Fruit fly (Drosophila melanogaster): ENCODE data around the gene Lint-O.

The Lint-O gene

DNA sequence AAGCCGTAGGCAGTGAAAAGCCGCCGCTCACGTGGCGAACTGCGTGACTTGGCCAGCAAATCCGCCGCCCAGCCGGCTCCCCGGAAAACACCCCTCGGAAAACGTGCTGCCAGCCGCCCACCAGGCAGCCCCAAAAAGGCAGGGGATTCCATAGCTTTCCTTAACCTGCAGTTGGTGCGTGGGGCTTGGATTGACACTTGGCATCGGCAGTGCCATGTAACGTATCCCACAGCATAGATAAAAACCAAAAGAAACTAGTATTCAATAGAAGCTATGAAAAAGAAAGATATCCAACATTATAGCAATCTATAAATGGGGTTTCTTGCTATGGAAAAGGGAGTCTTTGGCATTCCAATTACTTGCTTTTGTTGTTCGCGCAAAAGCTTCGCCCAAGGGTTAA, 13.5 kb upstream of the Lint-O start:
- TF ChIP-seq CG4496 (GFP tag; IDR thresholded peaks at IDR 0.05) (no peak), CG14655 (GFP tag; optimal IDR thresholded peaks at IDR 0.05) (no peak), CG9948 (tag; optimal IDR thresholded peaks at IDR 0.05) (no peak), fd96Ca (GFP tag; IDR thresholded peaks at IDR 0.05) (no peak), CG32121 (GFP tag; IDR thresholded peaks at IDR 0.05) (peak; percentile 58), rn (GFP tag; IDR thresholded peaks at IDR 0.05) (no peak), CG13204 (GFP tag; optimal IDR thresholded peaks at IDR 0.05) (no peak), EcR (GFP tag; optimal IDR thresholded peaks at IDR 0.05) (no peak), gl (tag; optimal IDR thresholded peaks at IDR 0.05) (no peak), CG12605 (GFP tag; IDR thresholded peaks at IDR 0.05) (no peak), D1 (tag; optimal IDR thresholded peaks at IDR 0.05) (no peak), Pif1B (GFP tag; optimal IDR thresholded peaks at IDR 0.05) (no peak), CG10348 (GFP tag; IDR thresholded peaks at IDR 0.05) (no peak), CG17806 (tag; optimal IDR thresholded peaks at IDR 0.05) (no peak), Pif1A (GFP tag; optimal IDR thresholded peaks at IDR 0.05) (peak; percentile 8), CG8301 (tag; optimal IDR thresholded peaks at IDR 0.05) (peak; percentile 3), Snoo (tag; optimal IDR thresholded peaks at IDR 0.05) (no peak)

DNA sequence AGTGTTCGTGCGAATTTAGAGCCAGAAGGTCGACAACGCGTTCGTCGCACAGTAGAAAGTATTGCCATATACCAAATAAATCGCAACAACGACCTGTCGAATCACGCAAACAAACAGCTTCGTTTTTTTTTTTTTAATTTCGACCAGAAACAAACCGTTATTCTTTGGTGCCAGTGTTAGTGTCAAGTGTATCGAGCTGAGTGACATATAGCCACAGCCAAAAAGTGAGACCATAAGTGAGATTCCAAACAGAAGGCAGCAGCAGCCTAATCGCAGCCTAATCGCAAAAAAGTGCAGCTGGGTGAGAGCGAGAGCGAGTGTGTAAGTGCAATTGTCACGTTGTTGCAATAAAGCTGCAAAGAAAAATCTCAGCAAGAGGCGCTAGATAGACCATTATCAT, 12.9 kb upstream of the Lint-O start, which contains the start of gene per:
per (plus strand) TSS at position 1 of the 400 bp plus-strand sequence.
- no peak for TF ChIP-seq CG9948 (tag; optimal IDR thresholded peaks at IDR 0.05)
- TF ChIP-seq EcR (GFP tag; optimal IDR thresholded peaks at IDR 0.05) = no peak
- TF ChIP-seq CG13204 (GFP tag; optimal IDR thresholded peaks at IDR 0.05) = no peak
- no peak for TF ChIP-seq gl (tag; optimal IDR thresholded peaks at IDR 0.05)
- TF ChIP-seq D1 (tag; optimal IDR thresholded peaks at IDR 0.05) = no peak
- TF ChIP-seq CG34367 (tag; optimal IDR thresholded peaks at IDR 0.05) = no peak
- TF ChIP-seq Pif1A (GFP tag; optimal IDR thresholded peaks at IDR 0.05) = no peak
- no peak for TF ChIP-seq CG17806 (tag; optimal IDR thresholded peaks at IDR 0.05)

DNA sequence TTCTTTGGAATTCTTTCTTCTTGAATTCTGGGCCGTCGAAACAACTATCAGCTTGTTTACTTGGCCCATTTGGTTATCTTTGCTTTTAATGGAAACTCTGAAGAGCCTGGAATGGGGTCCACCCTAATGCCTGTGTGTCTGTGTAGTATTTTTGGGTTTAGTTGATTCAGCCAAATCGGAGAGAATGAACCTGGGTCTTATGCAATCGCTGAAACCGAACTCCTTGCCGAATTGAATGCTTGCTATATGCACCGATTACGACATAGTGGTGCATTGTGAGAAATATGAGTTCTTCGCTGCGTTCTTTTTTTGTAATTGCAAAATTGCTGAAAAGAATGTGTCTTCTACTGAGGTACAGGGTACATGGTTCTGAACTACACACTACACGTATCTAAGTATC, 11.6 kb upstream of the Lint-O start:
- TF ChIP-seq CG10348 (GFP tag; IDR thresholded peaks at IDR 0.05) = no peak
- no peak for TF ChIP-seq fd96Ca (GFP tag; IDR thresholded peaks at IDR 0.05)
- TF ChIP-seq Ets98B (GFP tag; IDR thresholded peaks at IDR 0.05) = no peak
- no peak for TF ChIP-seq CG13204 (GFP tag; optimal IDR thresholded peaks at IDR 0.05)
- TF ChIP-seq CG8159 (tag; optimal IDR thresholded peaks at IDR 0.05) = peak; percentile 11

DNA sequence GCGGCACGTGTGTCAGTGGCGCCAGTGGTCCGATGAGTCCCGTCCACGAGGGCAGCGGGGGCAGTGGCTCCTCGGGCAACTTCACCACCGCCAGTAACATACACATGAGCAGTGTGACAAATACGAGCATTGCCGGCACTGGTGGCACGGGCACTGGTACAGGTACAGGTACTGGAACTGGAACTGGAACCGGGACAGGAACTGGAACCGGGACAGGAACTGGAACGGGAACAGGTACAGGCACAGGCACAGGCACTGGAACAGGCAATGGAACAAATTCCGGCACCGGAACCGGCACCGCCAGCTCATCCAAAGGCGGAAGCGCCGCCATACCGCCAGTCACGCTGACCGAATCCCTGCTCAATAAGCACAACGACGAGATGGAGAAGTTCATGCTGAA, 8.1 kb upstream of the Lint-O start:
- TF ChIP-seq CG8301 (tag; optimal IDR thresholded peaks at IDR 0.05) = no peak
- TF ChIP-seq Pif1B (GFP tag; optimal IDR thresholded peaks at IDR 0.05) = no peak
- TF ChIP-seq D1 (tag; optimal IDR thresholded peaks at IDR 0.05) = no peak
- no peak for TF ChIP-seq CG32121 (GFP tag; IDR thresholded peaks at IDR 0.05)
- no peak for TF ChIP-seq CG13204 (GFP tag; optimal IDR thresholded peaks at IDR 0.05)
- TF ChIP-seq EcR (GFP tag; optimal IDR thresholded peaks at IDR 0.05) = no peak
- TF ChIP-seq CG34367 (tag; optimal IDR thresholded peaks at IDR 0.05) = no peak
- TF ChIP-seq Snoo (tag; optimal IDR thresholded peaks at IDR 0.05) = no peak
- TF ChIP-seq CG12605 (GFP tag; IDR thresholded peaks at IDR 0.05) = no peak
- no peak for TF ChIP-seq CG4496 (GFP tag; IDR thresholded peaks at IDR 0.05)
- no peak for TF ChIP-seq fd96Ca (GFP tag; IDR thresholded peaks at IDR 0.05)
- no peak for TF ChIP-seq CG9948 (tag; optimal IDR thresholded peaks at IDR 0.05)
- no peak for TF ChIP-seq CG17806 (tag; optimal IDR thresholded peaks at IDR 0.05)
- TF ChIP-seq Ets98B (GFP tag; IDR thresholded peaks at IDR 0.05) = no peak
- TF ChIP-seq gl (tag; optimal IDR thresholded peaks at IDR 0.05) = no peak
- no peak for TF ChIP-seq CG10348 (GFP tag; IDR thresholded peaks at IDR 0.05)
- TF ChIP-seq CG15710 (tag; optimal IDR thresholded peaks at IDR 0.05) = no peak
- TF ChIP-seq CG14655 (GFP tag; optimal IDR thresholded peaks at IDR 0.05) = no peak

- TF ChIP-seq Snoo (tag; optimal IDR thresholded peaks at IDR 0.05) (no peak), CG8159 (tag; optimal IDR thresholded peaks at IDR 0.05) (no peak), CG13204 (GFP tag; optimal IDR thresholded peaks at IDR 0.05) (no peak), CG12605 (GFP tag; IDR thresholded peaks at IDR 0.05) (no peak), CG9948 (tag; optimal IDR thresholded peaks at IDR 0.05) (no peak), fd96Ca (GFP tag; IDR thresholded peaks at IDR 0.05) (no peak), CG15710 (tag; optimal IDR thresholded peaks at IDR 0.05) (no peak), gl (tag; optimal IDR thresholded peaks at IDR 0.05) (no peak), Pif1B (GFP tag; optimal IDR thresholded peaks at IDR 0.05) (no peak), CG14655 (GFP tag; optimal IDR thresholded peaks at IDR 0.05) (no peak), Ets98B (GFP tag; IDR thresholded peaks at IDR 0.05) (no peak), CG17806 (tag; optimal IDR thresholded peaks at IDR 0.05) (no peak), rn (GFP tag; IDR thresholded peaks at IDR 0.05) (no peak), D1 (tag; optimal IDR thresholded peaks at IDR 0.05) (no peak), CG8301 (tag; optimal IDR thresholded peaks at IDR 0.05) (no peak), Pif1A (GFP tag; optimal IDR thresholded peaks at IDR 0.05) (no peak), CG32121 (GFP tag; IDR thresholded peaks at IDR 0.05) (no peak), CG4496 (GFP tag; IDR thresholded peaks at IDR 0.05) (no peak), CG10348 (GFP tag; IDR thresholded peaks at IDR 0.05) (no peak)
Observed at dm6 chrX:2693786-2694185, 4.7 kb upstream of the Lint-O start, which contains the start of gene dyw. dyw (minus strand) TSS chrX:2693886.

DNA sequence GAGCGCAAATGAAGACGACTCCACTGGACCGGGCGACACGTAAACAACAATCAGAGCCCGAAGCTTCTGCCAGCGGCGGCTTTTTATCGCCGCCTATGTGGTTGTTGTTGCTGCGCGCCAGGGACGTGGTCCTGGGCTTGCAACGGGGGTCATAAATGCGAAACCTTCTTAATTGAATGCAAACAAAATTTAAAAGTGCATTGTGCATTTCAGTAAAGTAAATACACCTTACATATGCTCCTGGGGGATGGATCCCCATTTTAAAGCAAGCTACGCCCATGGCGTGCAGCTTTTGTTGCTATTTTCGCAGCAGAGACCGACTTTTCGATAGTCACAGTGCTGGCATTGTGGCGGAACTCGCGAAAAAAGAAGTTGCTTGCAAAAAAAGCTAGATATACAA, 5.2 kb downstream of the Lint-O start, which contains the start of gene Ugalt:
Ugalt (minus strand) TSS at position 160 of the 400 bp plus-strand sequence.
- TF ChIP-seq CG17806 (tag; optimal IDR thresholded peaks at IDR 0.05) (peak; percentile 100), rn (GFP tag; IDR thresholded peaks at IDR 0.05) (peak; percentile 100), Pif1B (GFP tag; optimal IDR thresholded peaks at IDR 0.05) (peak; percentile 100), CG8159 (tag; optimal IDR thresholded peaks at IDR 0.05) (peak; percentile 100), CG14655 (GFP tag; optimal IDR thresholded peaks at IDR 0.05) (peak; percentile 100), Ets98B (GFP tag; IDR thresholded peaks at IDR 0.05) (peak; percentile 100), gl (tag; optimal IDR thresholded peaks at IDR 0.05) (peak; percentile 100), CG34367 (tag; optimal IDR thresholded peaks at IDR 0.05) (peak; percentile 100), CG9948 (tag; optimal IDR thresholded peaks at IDR 0.05) (peak; percentile 100), Pif1A (GFP tag; optimal IDR thresholded peaks at IDR 0.05) (peak; percentile 100), CG32121 (GFP tag; IDR thresholded peaks at IDR 0.05) (peak; percentile 100), fd96Ca (GFP tag; IDR thresholded peaks at IDR 0.05) (peak; percentile 100), D1 (tag; optimal IDR thresholded peaks at IDR 0.05) (peak; percentile 100), Snoo (tag; optimal IDR thresholded peaks at IDR 0.05) (peak; percentile 100), CG8301 (tag; optimal IDR thresholded peaks at IDR 0.05) (peak; percentile 100), CG10348 (GFP tag; IDR thresholded peaks at IDR 0.05) (peak; percentile 100), CG4496 (GFP tag; IDR thresholded peaks at IDR 0.05) (peak; percentile 100), CG15710 (tag; optimal IDR thresholded peaks at IDR 0.05) (peak; percentile 100), CG12605 (GFP tag; IDR thresholded peaks at IDR 0.05) (peak; percentile 100), CG13204 (GFP tag; optimal IDR thresholded peaks at IDR 0.05) (peak; percentile 100), EcR (GFP tag; optimal IDR thresholded peaks at IDR 0.05) (peak; percentile 83)
